Worm (Caenorhabditis elegans): ENCODE results near the gene Y47C4A.1.

Y47C4A.1 gene

DNA sequence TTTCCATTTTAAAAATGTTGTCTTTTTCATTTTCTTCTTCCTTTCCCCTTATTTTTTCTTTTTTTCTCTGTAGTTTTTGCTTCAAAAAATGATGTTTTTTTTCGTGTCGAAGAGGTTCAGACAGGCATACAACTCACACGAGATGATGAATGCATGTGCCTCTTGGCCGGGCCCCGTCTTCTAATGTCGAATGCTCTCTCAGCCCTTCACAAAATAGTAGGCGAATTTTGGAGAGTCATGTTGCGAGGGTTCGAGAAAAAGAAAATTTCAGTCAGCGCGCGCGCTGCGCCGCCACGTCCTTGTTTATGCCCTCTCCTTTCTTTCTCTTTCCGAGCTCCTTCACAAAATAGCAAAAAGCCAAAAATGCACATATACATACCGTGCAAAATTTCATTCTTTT, 38.0 kb upstream of the Y47C4A.1 start (continued):
- TF ChIP-seq skn-1 (tag; optimal IDR thresholded peaks at IDR 0.05) (no peak), mdl-1 (tag; optimal IDR thresholded peaks at IDR 0.05) (peak; percentile 90 to 97), F49E8.2 (tag; optimal IDR thresholded peaks at IDR 0.05; ENCODE audit: borderline replicate concordance) (no peak), rbr-2 (tag; optimal IDR thresholded peaks at IDR 0.05) (peak; percentile 61), duxl-1 (tag; optimal IDR thresholded peaks at IDR 0.05; ENCODE audit: poor library complexity) (no peak), daf-19 (GFP tag; conservative IDR thresholded peaks at IDR 0.05) (no peak), ceh-28 (tag; optimal IDR thresholded peaks at IDR 0.05) (no peak), hlh-30 (tag; optimal IDR thresholded peaks at IDR 0.05; ENCODE audit: insufficient read depth) (peak; percentile 95), unc-39 (tag; optimal IDR thresholded peaks at IDR 0.05) (no peak), ceh-44 (GFP tag; IDR thresholded peaks at IDR 0.05) (no peak), hif-1 (tag; optimal IDR thresholded peaks at IDR 0.05) (peak in 1 of 2 experiments; percentile 75), daf-8 (GFP tag; IDR thresholded peaks at IDR 0.05) (no peak), T26A8.4 (GFP tag; IDR thresholded peaks at IDR 0.05) (no peak), nhr-42 (GFP tag; IDR thresholded peaks at IDR 0.05) (no peak), attf-4 (tag; optimal IDR thresholded peaks at IDR 0.05) (no peak), Y5F2A.4 (GFP tag; optimal IDR thresholded peaks at IDR 0.05) (no peak), nhr-237 (tag; optimal IDR thresholded peaks at IDR 0.05) (no peak), dmd-6 (GFP tag; IDR thresholded peaks at IDR 0.05) (peak; percentile 32), lsy-2 (tag; optimal IDR thresholded peaks at IDR 0.05) (peak; percentile 35 to 77), mxl-3 (GFP tag; optimal IDR thresholded peaks at IDR 0.05) (no peak), lim-7 (GFP tag; IDR thresholded peaks at IDR 0.05) (no peak), jun-1 (tag; optimal IDR thresholded peaks at IDR 0.05) (no peak), Y48G9A.11 (GFP tag; IDR thresholded peaks at IDR 0.05) (no peak), Y105C5A.15 (GFP tag; IDR thresholded peaks at IDR 0.05) (no peak), F44E2.7 (GFP tag; IDR thresholded peaks at IDR 0.05) (no peak), lin-13 (GFP tag; optimal IDR thresholded peaks at IDR 0.05) (no peak), madf-9 (GFP tag; conservative IDR thresholded peaks at IDR 0.05) (no peak), mdt-29 (GFP tag; IDR thresholded peaks at IDR 0.05) (no peak), ceh-32 (tag; optimal IDR thresholded peaks at IDR 0.05; ENCODE audit: poor library complexity) (no peak), zip-11 (GFP tag; IDR thresholded peaks at IDR 0.05) (no peak), fkh-10 (GFP tag; optimal IDR thresholded peaks at IDR 0.05) (peak; percentile 87), Y75B8A.6 (GFP tag; IDR thresholded peaks at IDR 0.05) (no peak), ctbp-1 (GFP tag; IDR thresholded peaks at IDR 0.05) (no peak)

DNA sequence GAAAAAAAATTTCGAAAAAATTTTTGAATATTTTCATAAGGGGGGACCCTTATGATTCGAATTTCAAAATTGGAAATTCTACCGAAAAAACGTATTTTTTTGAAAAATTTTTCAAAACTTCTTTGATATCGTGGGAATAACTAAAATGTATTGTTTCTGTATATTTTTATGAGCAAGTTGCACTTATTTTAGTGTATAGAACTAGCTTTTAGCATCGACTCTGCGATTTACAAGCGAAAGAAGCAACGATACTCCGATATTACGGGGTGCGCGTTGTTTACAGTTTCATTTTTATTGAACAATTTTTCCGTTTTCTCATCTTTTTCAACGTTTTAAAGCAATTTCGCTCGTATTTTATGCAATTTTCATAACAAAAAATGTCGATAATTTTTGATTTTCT, 36.2 kb upstream of the Y47C4A.1 start, which contains the start of gene M02E1.3:
Gene M02E1.3, plus strand, starts transcription at position 301 of the 400 bp plus-strand sequence.
- TF ChIP-seq T20F7.1 (GFP tag; optimal IDR thresholded peaks at IDR 0.05): peak; percentile 54

DNA sequence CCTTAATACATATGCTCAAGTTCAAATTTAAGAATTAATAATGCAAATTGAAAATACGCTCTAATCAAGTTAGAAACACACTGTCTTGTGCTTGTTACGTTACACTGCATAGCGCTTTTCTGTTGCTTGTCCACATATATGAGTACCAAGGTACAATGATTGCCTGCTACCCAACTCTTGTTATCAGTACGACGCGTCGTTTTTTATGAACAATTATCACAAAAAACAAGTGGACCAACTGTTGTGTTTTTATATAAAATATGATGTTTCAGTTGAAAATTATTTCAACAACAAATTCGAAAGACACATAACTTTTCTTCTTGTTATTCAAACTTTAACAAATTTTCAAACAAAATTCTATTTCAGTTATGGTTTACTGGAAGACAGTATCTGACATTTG, 26.9 kb upstream of the Y47C4A.1 start, which contains the start of gene M02E1.4:
Gene M02E1.4, plus strand, starts transcription at position 367 of the 400 bp plus-strand sequence.
- no peak for TF ChIP-seq fos-1 (tag; optimal IDR thresholded peaks at IDR 0.05)
- peak in 1 of 2 experiments; percentile 66 for TF ChIP-seq unc-62 (GFP tag; optimal IDR thresholded peaks at IDR 0.05 in 1 of 2)
- TF ChIP-seq unc-62 (tag; optimal IDR thresholded peaks at IDR 0.05): no peak
- TF ChIP-seq hmg-1.1 (GFP tag; IDR thresholded peaks at IDR 0.05): peak; percentile 26; the same call in 1 of the 2 replicates
- TF ChIP-seq dve-1 (tag; optimal IDR thresholded peaks at IDR 0.05; ENCODE audit: insufficient read depth): peak; percentile 15
- TF ChIP-seq lin-15B (tag; optimal IDR thresholded peaks at IDR 0.05): no peak
- TF ChIP-seq daf-16 (GFP tag; optimal IDR thresholded peaks at IDR 0.05): no peak
- peak; percentile 95 for TF ChIP-seq daf-16 (tag; optimal IDR thresholded peaks at IDR 0.05)
- no peak for TF ChIP-seq ceh-62 (tag; optimal IDR thresholded peaks at IDR 0.05)
- TF ChIP-seq fkh-10 (GFP tag; optimal IDR thresholded peaks at IDR 0.05): no peak
- TF ChIP-seq aha-1 (tag): peak; percentile 74
- peak; percentile 46 for TF ChIP-seq nhr-28 (tag; optimal IDR thresholded peaks at IDR 0.05)
- TF ChIP-seq aly-2 (tag; optimal IDR thresholded peaks at IDR 0.05): no peak
- TF ChIP-seq nhr-25 (tag; optimal IDR thresholded peaks at IDR 0.05; ENCODE audit: borderline replicate concordance, insufficient read depth): no peak
- TF ChIP-seq hlh-11 (tag; optimal IDR thresholded peaks at IDR 0.05): peak; percentile 4
- TF ChIP-seq T20F7.1 (GFP tag; optimal IDR thresholded peaks at IDR 0.05): no peak
- TF ChIP-seq pqm-1 (tag; optimal IDR thresholded peaks at IDR 0.05): peak; percentile 56
- TF ChIP-seq php-3 (GFP tag; IDR thresholded peaks at IDR 0.05): no peak
